Worm (Caenorhabditis elegans) whole organism, L2 larva: ENCODE data around the gene sax-3.

Experiments used
- alr-1 ChIP-seq: fragments of 150-350 bp; optimal IDR thresholded peaks from 2 replicates; lab custom pipeline; 2014; ENCODE audit warnings: missing biosample characterization, missing genetic modification characterization
- lin-13 ChIP-seq: fragments of 150-350 bp; optimal IDR thresholded peaks from 2 replicates; lab custom pipeline; 2014; ENCODE audit warnings: missing biosample characterization, missing genetic modification reagents, missing genetic modification characterization
- mab-5 ChIP-seq: fragments of 150-350 bp; optimal IDR thresholded peaks from 2 replicates; lab custom pipeline; 2014; ENCODE audit warnings: missing biosample characterization, missing genetic modification characterization
- nhr-237 ChIP-seq: fragments of 150-350 bp; optimal IDR thresholded peaks from 2 replicates; lab custom pipeline; 2014; ENCODE audit warnings: missing biosample characterization, missing genetic modification characterization
- skn-1 ChIP-seq: sonication (generic microtip); optimal IDR thresholded peaks from 2 replicates; lab custom pipeline; 2017; ENCODE audit warnings: missing biosample characterization, missing genetic modification characterization

DNA sequence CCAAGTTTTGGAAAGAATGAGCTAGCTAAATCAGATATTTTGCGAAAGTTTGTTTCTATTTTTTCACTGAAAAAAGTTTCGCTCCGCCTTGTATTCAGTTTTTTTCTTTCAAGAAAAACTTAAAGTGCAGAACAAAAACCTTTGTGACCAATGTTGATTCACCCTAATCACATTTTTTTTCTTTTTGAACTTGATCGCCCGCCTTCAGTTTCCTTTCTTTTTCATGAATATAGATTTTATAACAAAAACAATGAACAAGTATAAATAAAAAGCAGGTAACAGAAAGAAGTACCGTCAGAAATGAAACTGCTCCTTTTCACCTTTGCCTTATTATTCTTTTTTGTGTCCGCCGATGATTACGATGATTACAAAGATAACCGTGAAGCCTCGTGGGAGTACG lies 22.2 kb downstream of the sax-3 start, which contains the start of gene ZK813.2:
- TF ChIP-seq nhr-237 (tag; lab: Kevin White, UChicago) (no peak), lin-13 (no peak), mab-5 (tag; lab: Kevin White, UChicago) (no peak), alr-1 (tag; lab: Kevin White, UChicago) (no peak), skn-1 (tag; lab: Kevin White, UChicago) (no peak)
